Worm (Caenorhabditis elegans) whole organism, late embryonic: Measurements from ENCODE around the gene Y39A3CL.3.

Source experiments
- T23F11.4 ChIP-seq: fragments of 200-800 bp; sonication (Bioruptor generic); optimal IDR thresholded peaks from 2 replicates; lab custom pipeline; 2018; ENCODE audit warnings: mild to moderate bottlenecking, missing genetic modification characterization, missing compliant biosample characterization
- ama-1 ChIP-seq: fragments of 150-350 bp; optimal IDR thresholded peaks from 2 replicates; lab custom pipeline; 2014
- ceh-48 ChIP-seq: sonication (generic microtip); optimal IDR thresholded peaks from 2 replicates; lab custom pipeline; 2016; ENCODE audit warnings: missing genetic modification characterization, inconsistent platforms, missing compliant biosample characterization
- che-1 ChIP-seq: sonication (generic microtip); optimal IDR thresholded peaks from 2 replicates; lab custom pipeline; 2016; ENCODE audit warnings: mild to moderate bottlenecking, missing genetic modification characterization, missing compliant biosample characterization
- dmd-4 ChIP-seq: sonication (generic microtip); optimal IDR thresholded peaks from 2 replicates; lab custom pipeline; 2016; ENCODE audit warnings: borderline replicate concordance, missing genetic modification characterization, missing compliant biosample characterization
- elt-2 ChIP-seq: sonication (generic microtip); optimal IDR thresholded peaks from 2 replicates; lab custom pipeline; 2016; ENCODE audit warnings: missing genetic modification reagents, missing genetic modification characterization, missing compliant biosample characterization
- fkh-10 ChIP-seq: fragments of 150-350 bp; optimal IDR thresholded peaks from 2 replicates; lab custom pipeline; 2014; ENCODE audit warnings: missing biosample characterization, missing genetic modification reagents, missing genetic modification characterization
- hlh-8 ChIP-seq: sonication (generic microtip); optimal IDR thresholded peaks from 2 replicates; lab custom pipeline; 2016; ENCODE audit warnings: missing genotype, missing genetic modification characterization, missing compliant biosample characterization
- lin-11 ChIP-seq: fragments of 200-800 bp; sonication (Bioruptor generic); optimal IDR thresholded peaks from 2 replicates; lab custom pipeline; 2018; ENCODE audit warnings: mild to moderate bottlenecking, missing genetic modification characterization, missing compliant biosample characterization
- pag-3 ChIP-seq: sonication (generic microtip); optimal IDR thresholded peaks from 2 replicates; lab custom pipeline; 2016; ENCODE audit warnings: missing compliant biosample characterization, missing genetic modification characterization, borderline replicate concordance
- pax-1 ChIP-seq: fragments of 150-350 bp; optimal IDR thresholded peaks from 2 replicates; lab custom pipeline; 2014; ENCODE audit warnings: missing biosample characterization, missing genetic modification characterization
- pha-4 ChIP-seq: fragments of 150-350 bp; optimal IDR thresholded peaks from 2 replicates; lab custom pipeline; 2018; ENCODE audit warnings: missing biosample characterization, missing genetic modification reagents, missing genetic modification characterization
- rnt-1 ChIP-seq: sonication (generic microtip); optimal IDR thresholded peaks from 2 replicates; lab custom pipeline; 2016; ENCODE audit warnings: missing genetic modification characterization, missing compliant biosample characterization
- tbx-2 ChIP-seq: sonication (generic microtip); optimal IDR thresholded peaks from 2 replicates; lab custom pipeline; 2016; ENCODE audit warnings: missing genetic modification characterization, missing compliant biosample characterization

DNA sequence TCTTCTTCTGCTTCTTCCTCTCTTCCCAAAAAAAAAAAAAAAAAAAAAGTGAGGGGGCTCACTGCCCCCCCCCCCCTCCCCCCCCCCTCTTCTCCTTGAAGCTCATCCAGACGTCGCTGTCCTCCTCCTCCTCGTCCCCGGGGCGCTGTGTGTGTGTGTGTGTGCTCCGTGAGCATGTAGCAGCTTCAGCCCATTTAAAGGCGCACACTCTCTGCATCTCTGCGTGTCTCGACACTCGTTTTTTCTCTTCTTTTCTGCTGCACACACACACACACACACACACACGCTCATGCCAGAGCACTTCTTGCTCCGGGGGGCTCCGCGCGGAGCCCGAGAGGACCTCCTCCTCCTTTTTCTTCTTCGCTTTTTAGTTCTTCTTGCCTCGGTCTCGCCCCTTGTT is 8.2 kb downstream of the Y39A3CL.3 start:
- TF ChIP-seq fkh-10 (GFP tag; lab: Kevin White, UChicago) (no peak), elt-2 (tag; lab: Kevin White, UChicago) (no peak), pha-4 (no peak), hlh-8 (tag; lab: Kevin White, UChicago) (no peak), tbx-2 (tag; lab: Kevin White, UChicago) (peak; percentile 4), lin-11 (tag; lab: Kevin White, UChicago) (no peak), pag-3 (no peak), ceh-48 (no peak), ama-1 (lab: Kevin White, UChicago) (no peak), che-1 (tag; lab: Kevin White, UChicago) (no peak), pax-1 (tag; lab: Kevin White, UChicago) (no peak), rnt-1 (tag; lab: Kevin White, UChicago) (no peak), T23F11.4 (GFP tag; lab: Kevin White, UChicago) (no peak), dmd-4 (tag; lab: Kevin White, UChicago) (no peak)
